Fruit fly (Drosophila melanogaster) S2 (cell line): Measurements from ENCODE around the gene CG1840.

Experiments
- CG8478 ChIP-seq: fragments of >200 bp; optimal IDR thresholded peaks from 2 replicates; lab custom pipeline; 2018
- CTCF ChIP-seq, 2 experiments: fragments of >200 bp; optimal IDR thresholded peaks; 2 replicates each; lab custom pipeline; 2018

dm6 chrX:11930726-11931125 is 42.6 kb downstream of the CG1840 start, which contains the start of gene Pdzd8:
- no peak for TF ChIP-seq CG8478
- TF ChIP-seq CTCF (optimal IDR thresholded peaks at IDR 0.05; lab: Kevin White, UChicago) = no peak
